Fruit fly (Drosophila melanogaster): ENCODE measurements around the gene CG14260.

DNA sequence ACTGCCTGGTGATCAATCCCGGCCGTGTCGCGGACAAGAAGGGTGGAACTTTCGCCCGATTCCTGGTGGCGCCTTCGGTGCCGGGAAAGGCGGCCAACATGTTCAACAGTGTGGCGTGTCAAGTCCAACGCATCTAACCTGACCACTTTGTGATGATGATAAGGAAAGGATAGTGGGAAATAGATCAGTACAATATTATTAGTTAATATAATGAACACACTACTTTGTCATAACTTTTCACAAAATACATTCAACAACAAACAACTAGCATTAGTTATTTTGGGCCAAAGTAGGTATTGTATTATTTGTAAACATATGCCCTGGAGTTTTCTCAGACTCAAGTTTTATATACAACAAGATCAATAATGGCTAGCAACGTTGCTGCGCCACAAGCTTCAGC is 24.3 kb upstream of the CG14260 start, which contains the start of gene CG17991:
- TF ChIP-seq cic (GFP tag; optimal IDR thresholded peaks at IDR 0.05) (no peak), Clk (GFP tag; optimal IDR thresholded peaks at IDR 0.05) (no peak), CG14711 (tag; optimal IDR thresholded peaks at IDR 0.05) (no peak), kay (GFP tag; ENCODE audit: borderline replicate concordance) (no peak), CG12768 (GFP tag; optimal IDR thresholded peaks at IDR 0.05) (no peak), CG11617 (GFP tag; optimal IDR thresholded peaks at IDR 0.05) (no peak), toe (GFP tag; optimal IDR thresholded peaks at IDR 0.05) (no peak), tj (GFP tag; optimal IDR thresholded peaks at IDR 0.05) (no peak), CG5204 (GFP tag; optimal IDR thresholded peaks at IDR 0.05) (no peak), Crg-1 (GFP tag; optimal IDR thresholded peaks at IDR 0.05) (no peak), Mnt (GFP tag; optimal IDR thresholded peaks at IDR 0.05) (no peak)
